Worm (Caenorhabditis elegans): Measurements from ENCODE around the gene Y73B6BL.14.

The Y73B6BL.14 gene

DNA sequence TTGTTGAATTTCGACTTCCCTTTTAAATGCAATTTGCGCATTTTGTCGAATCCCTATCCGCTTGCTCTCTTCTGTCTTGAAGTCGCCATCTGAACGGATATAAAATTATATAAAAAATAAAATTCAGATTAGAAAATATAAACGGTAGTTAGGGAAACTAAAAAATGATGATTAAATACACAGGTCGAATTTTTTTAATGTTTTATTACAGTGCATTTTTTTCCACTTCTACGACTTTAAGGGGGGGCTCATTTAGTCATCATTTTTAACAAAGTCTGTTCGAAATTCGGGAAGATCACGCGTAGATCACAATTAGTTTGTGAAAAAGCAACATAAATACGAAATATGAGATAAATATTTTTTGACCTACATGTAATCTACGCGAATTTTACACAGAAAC lies at the start of gene Y73B6BL.14:
TSS of gene Y73B6BL.14 (minus strand) at position 101 of the 400 bp plus-strand sequence.
- TF ChIP-seq Y55F3AM.14 (GFP tag; optimal IDR thresholded peaks at IDR 0.05) (no peak), crh-2 (tag; optimal IDR thresholded peaks at IDR 0.05) (no peak), ceh-82 (tag; optimal IDR thresholded peaks at IDR 0.05) (no peak), gmeb-1 (tag; optimal IDR thresholded peaks at IDR 0.05) (no peak), lsy-2 (tag; optimal IDR thresholded peaks at IDR 0.05) (no peak), aly-2 (tag; optimal IDR thresholded peaks at IDR 0.05) (no peak), nhr-77 (tag; optimal IDR thresholded peaks at IDR 0.05) (no peak), R02D3.7 (tag; optimal IDR thresholded peaks at IDR 0.05) (no peak), mdl-1 (tag; optimal IDR thresholded peaks at IDR 0.05) (no peak), lin-13 (GFP tag; optimal IDR thresholded peaks at IDR 0.05) (no peak), sma-3 (GFP tag; optimal IDR thresholded peaks at IDR 0.05) (no peak), snpc-4 (tag; optimal IDR thresholded peaks at IDR 0.05) (no peak)

DNA sequence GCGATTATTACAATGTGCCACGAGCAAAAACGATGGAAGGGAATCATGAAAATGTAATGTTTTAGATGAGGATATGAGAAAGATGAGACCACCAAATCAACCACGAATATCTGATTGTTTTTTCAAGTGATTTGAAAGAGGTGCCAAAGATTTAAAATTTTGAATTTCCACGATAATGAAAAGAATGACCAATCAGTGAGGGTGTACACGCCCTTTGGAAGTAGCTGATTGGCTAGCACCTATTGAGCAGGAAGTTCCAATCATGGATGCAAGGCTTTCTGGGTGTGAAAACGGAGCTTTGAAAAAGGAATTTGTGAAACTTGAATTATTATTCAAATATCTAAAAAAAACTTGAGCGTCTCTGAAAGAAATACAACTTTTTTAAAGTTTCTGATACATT lies 48.8 kb upstream of the Y73B6BL.14 start:
- no peak for TF ChIP-seq crh-2 (tag; optimal IDR thresholded peaks at IDR 0.05)
- no peak for TF ChIP-seq sma-9 (GFP tag; optimal IDR thresholded peaks at IDR 0.05)
- TF ChIP-seq sma-9 (tag; optimal IDR thresholded peaks at IDR 0.05) = no peak
- TF ChIP-seq mdl-1 (tag; optimal IDR thresholded peaks at IDR 0.05) = no peak
- TF ChIP-seq nhr-77 (tag; optimal IDR thresholded peaks at IDR 0.05) = no peak
- TF ChIP-seq nhr-21 (tag; optimal IDR thresholded peaks at IDR 0.05) = no peak
- TF ChIP-seq sem-4 (tag; optimal IDR thresholded peaks at IDR 0.05) = no peak
- TF ChIP-seq ceh-82 (tag; optimal IDR thresholded peaks at IDR 0.05) = no peak
- no peak for TF ChIP-seq peb-1 (tag; optimal IDR thresholded peaks at IDR 0.05)
- TF ChIP-seq unc-39 (tag; optimal IDR thresholded peaks at IDR 0.05) = no peak
- no peak for TF ChIP-seq zag-1 (tag; optimal IDR thresholded peaks at IDR 0.05)

DNA sequence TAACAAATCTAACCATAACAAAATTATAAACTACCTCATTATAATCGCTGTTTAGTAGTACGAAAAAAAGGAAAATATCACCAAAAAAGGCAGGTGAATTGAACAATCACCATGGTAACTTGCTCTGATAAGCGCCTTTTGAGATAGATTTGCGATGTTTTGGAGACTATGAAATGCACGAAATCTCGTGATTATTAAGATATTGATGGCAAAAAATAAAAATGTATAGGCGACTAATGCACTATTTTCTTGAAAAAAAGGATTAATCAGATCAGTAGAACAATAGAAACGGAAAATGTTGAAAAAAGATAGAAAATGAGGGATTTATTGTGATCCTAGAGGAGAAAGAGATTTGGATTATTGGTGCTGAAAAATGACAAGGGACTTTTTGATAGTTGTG lies 45.8 kb upstream of the Y73B6BL.14 start:
- TF ChIP-seq egl-27 (tag; optimal IDR thresholded peaks at IDR 0.05) = no peak
- TF ChIP-seq blmp-1 (tag; optimal IDR thresholded peaks at IDR 0.05; ENCODE audit: insufficient read depth) = no peak
- TF ChIP-seq mab-5 (tag; optimal IDR thresholded peaks at IDR 0.05) = no peak
- TF ChIP-seq alr-1 (tag; optimal IDR thresholded peaks at IDR 0.05) = no peak
- TF ChIP-seq ceh-16 (tag; optimal IDR thresholded peaks at IDR 0.05) = no peak
- no peak for TF ChIP-seq zag-1 (tag; optimal IDR thresholded peaks at IDR 0.05)
- TF ChIP-seq nhr-6 (tag; optimal IDR thresholded peaks at IDR 0.05) = no peak
- no peak for TF ChIP-seq lin-39 (tag; optimal IDR thresholded peaks at IDR 0.05)
- no peak for TF ChIP-seq crh-2 (tag; optimal IDR thresholded peaks at IDR 0.05)
- TF ChIP-seq elt-1 (tag; optimal IDR thresholded peaks at IDR 0.05) = no peak
- no peak for TF ChIP-seq snpc-4 (tag; optimal IDR thresholded peaks at IDR 0.05)
- no peak for TF ChIP-seq C34F6.9 (tag; optimal IDR thresholded peaks at IDR 0.05)
- no peak for TF ChIP-seq sem-4 (tag; optimal IDR thresholded peaks at IDR 0.05)
- no peak for TF ChIP-seq elt-3 (tag; optimal IDR thresholded peaks at IDR 0.05)
- TF ChIP-seq nhr-10 (tag; optimal IDR thresholded peaks at IDR 0.05) = no peak
- no peak for TF ChIP-seq ZK546.5 (tag; optimal IDR thresholded peaks at IDR 0.05)

ce11 chrIV:6385010-6385409 lies 42.2 kb upstream of the Y73B6BL.14 start:
- no peak for TF ChIP-seq nhr-23 (tag; optimal IDR thresholded peaks at IDR 0.05)
- no peak for TF ChIP-seq ceh-16 (tag; optimal IDR thresholded peaks at IDR 0.05)
- TF ChIP-seq fos-1 (tag; optimal IDR thresholded peaks at IDR 0.05) = no peak
- TF ChIP-seq skn-1 (tag; optimal IDR thresholded peaks at IDR 0.05) = no peak
- TF ChIP-seq sem-4 (tag; optimal IDR thresholded peaks at IDR 0.05) = no peak
- no peak for TF ChIP-seq nhr-6 (tag; optimal IDR thresholded peaks at IDR 0.05)
- no peak for TF ChIP-seq gmeb-1 (tag; optimal IDR thresholded peaks at IDR 0.05)
- TF ChIP-seq Y55F3AM.14 (GFP tag; optimal IDR thresholded peaks at IDR 0.05) = no peak
- TF ChIP-seq nhr-10 (tag; optimal IDR thresholded peaks at IDR 0.05) = no peak
- no peak for TF ChIP-seq ama-1 (optimal IDR thresholded peaks at IDR 0.05)
- TF ChIP-seq zag-1 (tag; optimal IDR thresholded peaks at IDR 0.05) = no peak

ce11 chrIV:6383970-6384369 lies 41.2 kb upstream of the Y73B6BL.14 start, which contains the start of gene shl-1:
Gene shl-1 (minus strand): TSS chrIV:6384070.
- no peak for TF ChIP-seq lsy-2 (tag; optimal IDR thresholded peaks at IDR 0.05)
- TF ChIP-seq alr-1 (tag; optimal IDR thresholded peaks at IDR 0.05) = no peak
- no peak for TF ChIP-seq sma-9 (GFP tag; optimal IDR thresholded peaks at IDR 0.05)
- no peak for TF ChIP-seq sma-9 (tag; optimal IDR thresholded peaks at IDR 0.05)
- no peak for TF ChIP-seq peb-1 (tag; optimal IDR thresholded peaks at IDR 0.05)
- TF ChIP-seq snpc-4 (tag; optimal IDR thresholded peaks at IDR 0.05) = no peak
- no peak for TF ChIP-seq nhr-23 (tag; optimal IDR thresholded peaks at IDR 0.05)
- no peak for TF ChIP-seq mdl-1 (tag; optimal IDR thresholded peaks at IDR 0.05)
- TF ChIP-seq sem-4 (tag; optimal IDR thresholded peaks at IDR 0.05) = no peak
- TF ChIP-seq nhr-11 (tag; optimal IDR thresholded peaks at IDR 0.05) = no peak
- no peak for TF ChIP-seq R02D3.7 (tag; optimal IDR thresholded peaks at IDR 0.05)
- TF ChIP-seq gmeb-1 (tag; optimal IDR thresholded peaks at IDR 0.05) = no peak
- no peak for TF ChIP-seq elt-3 (tag; optimal IDR thresholded peaks at IDR 0.05)
- TF ChIP-seq ama-1 (optimal IDR thresholded peaks at IDR 0.05) = no peak
- TF ChIP-seq C34F6.9 (tag; optimal IDR thresholded peaks at IDR 0.05) = no peak
- no peak for TF ChIP-seq lin-13 (GFP tag; optimal IDR thresholded peaks at IDR 0.05)
